Worm (Caenorhabditis elegans): ENCODE measurements around the gene clh-6.

Gene clh-6

ce11 chrV:12039755-12040154 is 23.4 kb downstream of the clh-6 start:
- no peak for TF ChIP-seq nhr-237 (tag; optimal IDR thresholded peaks at IDR 0.05)
- peak; percentile 40 for TF ChIP-seq nhr-23 (tag; optimal IDR thresholded peaks at IDR 0.05)

DNA sequence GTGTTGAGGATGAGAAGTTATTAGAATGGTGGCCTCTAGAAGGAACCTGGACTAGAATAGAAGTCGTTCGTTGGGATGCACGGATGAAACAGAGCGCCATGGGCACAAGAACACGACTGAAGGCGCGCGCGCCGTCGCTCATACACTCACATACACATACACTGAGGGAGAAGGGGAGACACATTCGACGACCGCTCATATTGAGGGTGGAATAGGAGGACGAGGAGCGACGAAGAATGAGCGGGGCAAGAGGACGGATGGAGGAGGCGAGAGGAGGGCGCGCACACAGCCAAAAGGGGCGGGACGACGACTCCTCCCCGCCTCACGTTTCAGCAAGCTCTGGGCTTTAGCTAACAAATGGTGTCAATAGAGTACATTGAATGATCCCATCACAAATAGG is 24.4 kb downstream of the clh-6 start:
- TF ChIP-seq pha-4 (tag; optimal IDR thresholded peaks at IDR 0.05) (peak; percentile 24), nfya-1 (tag; optimal IDR thresholded peaks at IDR 0.05; ENCODE audit: insufficient read depth) (peak; percentile 48), fkh-2 (tag; optimal IDR thresholded peaks at IDR 0.05) (no peak), snpc-4 (tag; optimal IDR thresholded peaks at IDR 0.05) (peak; percentile 3), nhr-25 (tag; optimal IDR thresholded peaks at IDR 0.05) (no peak), elt-2 (tag; optimal IDR thresholded peaks at IDR 0.05) (no peak), mml-1 (tag; optimal IDR thresholded peaks at IDR 0.05) (no peak), egl-5 (tag; optimal IDR thresholded peaks at IDR 0.05) (no peak), ceh-16 (tag; optimal IDR thresholded peaks at IDR 0.05) (no peak), R02D3.7 (tag; optimal IDR thresholded peaks at IDR 0.05) (no peak), nhr-77 (tag; optimal IDR thresholded peaks at IDR 0.05) (no peak), egl-27 (tag; optimal IDR thresholded peaks at IDR 0.05) (no peak), unc-39 (tag; optimal IDR thresholded peaks at IDR 0.05) (no peak), lin-15B (tag; optimal IDR thresholded peaks at IDR 0.05) (peak; percentile 32), nhr-67 (tag; optimal IDR thresholded peaks at IDR 0.05) (no peak), aly-2 (tag; optimal IDR thresholded peaks at IDR 0.05) (no peak), nhr-12 (tag; optimal IDR thresholded peaks at IDR 0.05) (no peak), sea-2 (GFP tag; optimal IDR thresholded peaks at IDR 0.05) (no peak), fkh-10 (GFP tag; optimal IDR thresholded peaks at IDR 0.05) (no peak), ama-1 (optimal IDR thresholded peaks at IDR 0.05) (peak; percentile 80), lin-39 (tag; optimal IDR thresholded peaks at IDR 0.05) (peak; percentile 77), ceh-9 (tag; optimal IDR thresholded peaks at IDR 0.05) (no peak), zag-1 (tag; optimal IDR thresholded peaks at IDR 0.05) (no peak), pqm-1 (tag; optimal IDR thresholded peaks at IDR 0.05) (no peak)

DNA sequence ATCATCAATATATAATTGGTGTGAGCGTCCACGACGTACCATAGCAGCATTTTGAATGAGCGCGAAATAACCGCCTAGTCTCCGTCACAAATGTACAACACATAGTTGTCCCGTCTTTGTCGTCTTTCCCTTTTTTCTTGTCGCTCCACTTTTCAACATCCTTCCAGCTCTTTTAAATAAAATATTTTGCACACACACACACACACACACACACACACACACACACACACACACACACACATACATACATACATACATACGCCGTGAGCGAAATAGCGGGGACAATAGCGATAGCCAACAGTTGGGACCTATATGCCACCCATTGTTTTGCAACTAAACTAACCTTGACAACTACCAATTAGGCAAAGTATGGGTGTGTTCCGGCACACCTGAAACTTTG is 24.9 kb downstream of the clh-6 start:
- TF ChIP-seq nfya-1 (tag; optimal IDR thresholded peaks at IDR 0.05; ENCODE audit: insufficient read depth), result peak; percentile 29
- peak; percentile 34 for TF ChIP-seq lsy-12 (tag; optimal IDR thresholded peaks at IDR 0.05)
- no peak for TF ChIP-seq nhr-23 (tag; optimal IDR thresholded peaks at IDR 0.05)
- peak; percentile 15 for TF ChIP-seq lin-15B (tag; optimal IDR thresholded peaks at IDR 0.05)
- TF ChIP-seq snpc-4 (tag; optimal IDR thresholded peaks at IDR 0.05), result peak; percentile 1
- TF ChIP-seq ceh-28 (tag; optimal IDR thresholded peaks at IDR 0.05), result no peak
- TF ChIP-seq mdl-1 (tag; optimal IDR thresholded peaks at IDR 0.05), result no peak
- TF ChIP-seq egl-5 (tag; optimal IDR thresholded peaks at IDR 0.05), result no peak

DNA sequence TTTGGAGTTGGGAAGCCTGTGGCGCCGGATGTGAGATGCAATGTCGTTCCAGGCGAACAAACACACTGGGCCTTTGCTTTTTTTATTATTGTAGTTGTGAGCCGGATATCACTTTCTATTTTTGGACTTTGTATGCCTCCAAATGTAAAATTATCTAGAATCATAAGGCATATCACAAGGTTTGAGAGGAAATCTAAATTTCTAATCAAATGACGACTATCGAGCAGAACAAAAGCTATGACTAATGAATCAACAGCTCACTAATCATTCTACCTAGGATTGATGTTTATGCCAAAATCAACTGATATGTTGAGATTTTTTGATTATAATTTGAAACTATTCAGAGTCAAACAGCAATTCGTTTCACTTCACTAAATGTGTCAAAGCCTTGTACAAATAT is 25.3 kb downstream of the clh-6 start:
- TF ChIP-seq ztf-4 (tag; optimal IDR thresholded peaks at IDR 0.05) (no peak), ama-1 (optimal IDR thresholded peaks at IDR 0.05) (peak; percentile 31), fos-1 (tag; optimal IDR thresholded peaks at IDR 0.05) (no peak), nhr-76 (tag; optimal IDR thresholded peaks at IDR 0.05) (no peak)

DNA sequence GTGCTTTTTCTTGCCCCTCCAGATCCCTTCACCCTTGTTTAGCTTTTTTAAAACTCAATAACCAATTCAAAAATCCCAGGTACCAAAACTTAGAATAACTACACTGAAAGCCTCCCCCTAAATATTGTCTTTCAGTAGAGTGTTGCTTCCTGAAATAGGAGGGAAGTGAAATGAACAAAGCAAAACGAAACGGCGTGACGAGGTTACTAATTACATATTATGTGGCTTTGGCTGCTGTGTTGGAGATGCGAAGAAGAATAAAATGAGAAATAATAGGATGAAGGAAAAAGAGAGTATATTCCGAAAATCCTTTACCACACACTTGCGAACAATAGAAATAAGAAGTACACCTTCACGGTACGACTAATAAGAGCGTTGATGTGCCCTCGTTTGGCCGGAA is 27.0 kb downstream of the clh-6 start:
- TF ChIP-seq elt-3 (tag; optimal IDR thresholded peaks at IDR 0.05) (no peak), mml-1 (tag; optimal IDR thresholded peaks at IDR 0.05) (no peak), jun-1 (tag; optimal IDR thresholded peaks at IDR 0.05) (no peak), nhr-28 (tag; optimal IDR thresholded peaks at IDR 0.05) (no peak), ceh-82 (tag; optimal IDR thresholded peaks at IDR 0.05) (no peak), nhr-76 (tag; optimal IDR thresholded peaks at IDR 0.05) (no peak), zag-1 (tag; optimal IDR thresholded peaks at IDR 0.05) (no peak), fkh-10 (GFP tag; optimal IDR thresholded peaks at IDR 0.05) (no peak), tbx-2 (tag; optimal IDR thresholded peaks at IDR 0.05) (no peak), nhr-237 (tag; optimal IDR thresholded peaks at IDR 0.05) (no peak), lsy-12 (tag; optimal IDR thresholded peaks at IDR 0.05) (no peak), unc-62 (GFP tag; optimal IDR thresholded peaks at IDR 0.05) (no peak), snpc-4 (tag; optimal IDR thresholded peaks at IDR 0.05) (no peak), R02D3.7 (tag; optimal IDR thresholded peaks at IDR 0.05) (no peak), unc-39 (tag; optimal IDR thresholded peaks at IDR 0.05) (no peak), mdl-1 (tag; optimal IDR thresholded peaks at IDR 0.05) (no peak), nfya-1 (tag; optimal IDR thresholded peaks at IDR 0.05; ENCODE audit: insufficient read depth) (no peak)

Data from whole organism, L3 larva.